Fruit fly (Drosophila melanogaster) whole organism, wandering third instar larva: ENCODE data around the gene Tfb5.

Source experiments
- Myc ChIP-seq: fragments of >200 bp; optimal IDR thresholded peaks from 2 replicates; lab custom pipeline; 2017
- OdsH ChIP-seq: fragments of 200-800 bp; sonication (Bioruptor generic); optimal IDR thresholded peaks from 2 replicates; lab custom pipeline; 2016; ENCODE audit warnings: missing biosample characterization, mild to moderate bottlenecking, missing genetic modification characterization
- Sp1 ChIP-seq: fragments of 200-800 bp; sonication (Bioruptor generic); optimal IDR thresholded peaks from 3 replicates; lab custom pipeline; 2019; ENCODE audit warnings: missing biosample characterization, mild to moderate bottlenecking, missing genetic modification characterization, moderate library complexity
- pan ChIP-seq: fragments of >200 bp; optimal IDR thresholded peaks from 2 replicates; lab custom pipeline; 2017

- no peak for TF ChIP-seq Myc
- no peak for TF ChIP-seq pan (lab: Kevin White, UChicago)
- no peak for TF ChIP-seq Sp1 (GFP tag; lab: Kevin White, UChicago)
- TF ChIP-seq OdsH (GFP tag; lab: Kevin White, UChicago): no peak
Observed at dm6 chr2L:4967511-4967910, 43.1 kb downstream of the Tfb5 start, which contains the start of gene eIF3i.
